Fruit fly (Drosophila melanogaster): ENCODE results near the gene mrva.
A peak's percentile ranks its signal among the peaks of the same experiment; 100 is the strongest.

mrva gene

DNA sequence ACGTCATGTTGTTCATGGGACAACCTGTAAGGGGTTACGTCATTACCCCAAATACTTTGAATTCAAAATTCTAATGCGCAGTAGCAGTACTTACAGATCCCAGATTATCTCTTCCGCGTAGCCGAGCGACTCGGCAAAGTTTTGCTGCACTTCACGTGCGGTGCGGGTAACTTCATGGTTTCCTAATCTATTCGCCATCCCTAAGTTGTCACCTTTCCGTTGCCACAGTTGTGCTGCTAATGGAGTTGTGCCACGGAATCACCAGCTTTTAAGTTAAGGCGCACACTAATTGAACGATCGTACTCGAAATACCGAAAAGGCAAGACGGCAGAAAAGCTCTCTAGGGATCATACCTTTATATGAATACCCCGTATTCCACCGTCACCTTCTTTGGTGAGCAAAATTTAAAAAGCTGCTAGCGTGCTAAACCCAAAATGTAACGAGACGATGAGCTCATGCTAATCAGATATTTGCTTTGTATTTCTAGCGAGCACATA, 31.2 kb upstream of the mrva start, which contains the start of gene pst:
Gene pst (minus strand): TSS at position 437 of the 497 bp plus-strand sequence.
- TF ChIP-seq pan (optimal IDR thresholded peaks at IDR 0.05) (no peak), psq (optimal IDR thresholded peaks at IDR 0.05) (no peak), CG8478 (optimal IDR thresholded peaks at IDR 0.05) (no peak), EcR (GFP tag; optimal IDR thresholded peaks at IDR 0.05) (no peak), Dll (optimal IDR thresholded peaks at IDR 0.05) (no peak), usp (GFP tag; optimal IDR thresholded peaks at IDR 0.05) (no peak)

DNA sequence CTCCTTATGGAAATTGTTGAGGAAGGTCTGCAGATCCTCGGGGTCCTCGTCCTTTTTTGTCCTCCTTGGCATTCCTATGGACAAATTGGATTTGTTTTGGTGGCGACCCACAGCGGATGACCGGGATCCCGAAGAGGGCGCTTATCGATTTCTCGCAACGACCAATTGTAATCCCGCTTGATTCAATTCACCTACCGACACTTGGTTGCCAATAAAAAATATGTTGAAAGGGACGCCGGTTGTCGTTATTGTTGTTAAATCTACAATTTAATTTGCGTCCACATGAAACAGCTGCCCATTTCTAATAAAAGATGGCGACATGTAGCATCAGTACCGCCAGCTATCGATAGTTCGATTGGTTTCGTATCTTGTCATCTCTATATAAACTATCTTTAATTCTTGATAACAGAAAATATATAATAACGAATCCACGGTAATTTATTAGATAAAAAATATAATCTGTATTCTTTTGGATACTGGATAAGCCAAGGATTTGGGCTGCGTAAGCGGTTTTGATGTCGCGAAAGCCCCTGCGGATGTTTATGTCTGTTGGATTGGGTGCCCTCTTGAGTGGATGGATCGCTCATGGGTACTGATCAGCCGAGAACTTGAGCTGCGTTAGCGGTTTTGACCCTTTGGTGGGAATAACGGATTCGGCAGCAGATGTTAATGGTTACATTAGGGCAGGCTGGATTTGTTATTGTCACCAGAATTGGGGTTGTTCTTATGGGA, 27.9 kb upstream of the mrva start, which contains the start of gene CTCF:
Gene CTCF (minus strand): TSS at position 328 of the 732 bp plus-strand sequence.
- TF ChIP-seq pan (optimal IDR thresholded peaks at IDR 0.05): no peak
- TF ChIP-seq Dll (optimal IDR thresholded peaks at IDR 0.05): no peak
- no peak for TF ChIP-seq CG8478 (optimal IDR thresholded peaks at IDR 0.05)
- no peak for TF ChIP-seq psq (optimal IDR thresholded peaks at IDR 0.05)
- no peak for TF ChIP-seq EcR (GFP tag; optimal IDR thresholded peaks at IDR 0.05)
- TF ChIP-seq usp (GFP tag; optimal IDR thresholded peaks at IDR 0.05): no peak

dm6 chr3L:7349311-7349710, 20.7 kb upstream of the mrva start:
- TF ChIP-seq pan (optimal IDR thresholded peaks at IDR 0.05) (no peak), Dll (optimal IDR thresholded peaks at IDR 0.05) (no peak), EcR (GFP tag; optimal IDR thresholded peaks at IDR 0.05) (no peak), psq (optimal IDR thresholded peaks at IDR 0.05) (no peak), usp (GFP tag; optimal IDR thresholded peaks at IDR 0.05) (no peak), CG8478 (optimal IDR thresholded peaks at IDR 0.05) (no peak)

DNA sequence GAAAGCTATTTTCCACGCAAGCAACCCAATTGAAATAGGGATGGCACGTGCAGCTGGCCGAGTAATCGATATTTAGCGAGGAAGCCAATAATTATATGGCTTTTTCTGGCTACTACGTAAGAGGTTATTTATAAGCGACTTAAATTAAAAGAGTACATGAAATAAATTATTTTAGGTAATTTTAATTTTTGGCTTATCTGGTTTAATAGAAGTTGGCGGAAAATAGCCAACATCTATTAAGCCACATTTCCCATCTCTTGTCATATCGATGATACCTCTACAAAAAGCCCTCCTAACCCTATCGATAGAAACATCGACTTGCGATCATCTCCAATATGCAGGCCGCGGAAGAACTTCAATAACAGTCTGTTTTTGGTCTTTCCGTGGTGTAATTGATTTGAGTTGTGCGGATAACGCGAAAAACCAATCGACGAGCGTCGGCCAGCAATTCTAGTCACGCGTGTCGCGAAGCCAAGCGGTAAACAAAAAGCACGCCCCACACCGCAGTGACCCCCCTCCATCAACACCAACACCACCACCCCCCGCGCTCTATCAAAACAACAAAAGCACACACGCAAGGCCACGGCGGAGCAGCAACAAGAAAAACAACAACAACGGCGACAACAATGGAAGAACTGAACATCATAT, 19.5 kb upstream of the mrva start, which contains the start of the genes Srp19 and qm:
Gene Srp19 (minus strand): TSS at position 51 of the 648 bp plus-strand sequence.
Gene qm (plus strand): TSS at position 330 of the 648 bp plus-strand sequence.
- TF ChIP-seq psq (optimal IDR thresholded peaks at IDR 0.05) (no peak), EcR (GFP tag; optimal IDR thresholded peaks at IDR 0.05) (no peak), Dll (optimal IDR thresholded peaks at IDR 0.05) (no peak), usp (GFP tag; optimal IDR thresholded peaks at IDR 0.05) (no peak), pan (optimal IDR thresholded peaks at IDR 0.05) (no peak), CG8478 (optimal IDR thresholded peaks at IDR 0.05) (no peak)

dm6 chr3L:7346951-7347350, 18.3 kb upstream of the mrva start, which contains the start of gene CG14834:
Gene CG14834, minus strand, starts transcription at chr3L:7347123.
- no peak for TF ChIP-seq Dll (optimal IDR thresholded peaks at IDR 0.05)
- no peak for TF ChIP-seq EcR (GFP tag; optimal IDR thresholded peaks at IDR 0.05)
- TF ChIP-seq psq (optimal IDR thresholded peaks at IDR 0.05): no peak
- no peak for TF ChIP-seq usp (GFP tag; optimal IDR thresholded peaks at IDR 0.05)
- TF ChIP-seq pan (optimal IDR thresholded peaks at IDR 0.05): no peak
- TF ChIP-seq CG8478 (optimal IDR thresholded peaks at IDR 0.05): no peak

DNA sequence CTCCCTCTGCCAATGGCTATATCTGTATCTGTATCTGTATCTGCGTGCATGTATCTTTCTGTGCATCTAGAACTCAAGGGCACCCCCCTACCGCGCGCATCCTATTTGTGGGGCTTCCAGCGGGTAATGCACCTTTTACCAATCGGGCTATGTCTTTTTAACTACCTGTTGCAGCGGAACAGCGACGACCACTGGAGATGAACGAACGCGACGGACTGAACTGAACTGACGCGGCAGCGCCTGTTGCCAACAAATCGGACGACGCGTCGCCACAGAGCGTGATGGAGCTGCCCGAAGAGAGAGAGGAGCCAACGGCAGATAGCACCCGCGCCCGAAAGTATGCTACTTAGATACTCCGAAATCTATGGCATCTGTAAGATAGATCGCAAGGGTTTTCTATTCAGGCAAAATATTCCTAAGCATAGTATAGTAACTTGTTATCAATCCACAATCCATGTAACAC, 16.4 kb upstream of the mrva start, which contains the start of gene Cln7:
Gene Cln7 (minus strand): TSS at position 219 of the 463 bp plus-strand sequence.
- peak; percentile 12 for TF ChIP-seq Dll (optimal IDR thresholded peaks at IDR 0.05)
- no peak for TF ChIP-seq CG8478 (optimal IDR thresholded peaks at IDR 0.05)

DNA sequence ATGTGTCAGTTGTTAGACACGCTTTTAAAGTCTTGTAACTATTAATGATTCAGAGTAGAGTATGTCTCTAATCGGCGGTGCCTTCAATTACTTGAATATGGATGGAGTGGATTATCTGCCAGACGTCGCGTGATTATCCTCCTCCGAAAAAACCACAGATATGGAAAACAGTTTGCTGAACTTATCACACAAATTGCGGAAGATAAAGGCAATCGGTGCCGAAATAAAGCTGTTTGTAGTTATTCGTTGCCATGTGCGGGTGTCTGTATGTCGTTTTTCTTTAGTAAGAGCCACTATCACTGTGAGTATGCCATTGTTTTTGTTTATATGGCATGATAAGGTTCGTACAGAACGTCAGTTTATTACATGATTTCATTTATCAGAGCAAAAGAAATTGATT, 15.4 kb upstream of the mrva start:
- no peak for TF ChIP-seq usp (GFP tag; optimal IDR thresholded peaks at IDR 0.05)
- no peak for TF ChIP-seq psq (optimal IDR thresholded peaks at IDR 0.05)
- TF ChIP-seq Dll (optimal IDR thresholded peaks at IDR 0.05): no peak
- no peak for TF ChIP-seq EcR (GFP tag; optimal IDR thresholded peaks at IDR 0.05)
- no peak for TF ChIP-seq CG8478 (optimal IDR thresholded peaks at IDR 0.05)
- TF ChIP-seq pan (optimal IDR thresholded peaks at IDR 0.05): no peak

DNA sequence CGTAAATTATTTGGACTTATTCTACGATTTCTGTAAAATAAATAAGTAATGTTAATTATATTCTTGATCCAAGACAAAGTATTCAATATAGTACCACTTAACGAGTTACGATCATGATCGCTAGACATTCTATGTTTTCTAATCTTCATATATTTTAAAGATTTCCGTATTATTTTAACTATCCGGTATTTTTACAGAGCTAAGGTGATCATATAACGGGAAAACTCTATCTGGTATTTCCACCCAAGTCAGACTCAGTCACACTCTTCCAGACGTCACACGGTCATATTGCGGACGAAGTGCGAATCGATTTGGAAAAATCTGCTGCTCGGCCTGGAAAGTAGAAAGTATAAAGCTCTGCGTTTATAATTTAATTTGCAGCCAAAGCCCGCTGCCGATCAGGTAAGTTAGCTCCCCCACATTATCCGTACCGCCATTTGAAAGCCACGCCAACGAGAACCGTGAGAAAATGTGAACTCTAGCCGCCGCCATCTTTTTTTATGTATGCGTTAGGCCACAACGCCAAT, 10.6 kb upstream of the mrva start, which contains the start of the genes lark and eco:
Gene lark (plus strand): TSS at position 51 of the 527 bp plus-strand sequence.
Gene eco (minus strand): TSS at position 125 of the 527 bp plus-strand sequence.
- TF ChIP-seq usp (GFP tag; optimal IDR thresholded peaks at IDR 0.05) (no peak), CG8478 (optimal IDR thresholded peaks at IDR 0.05) (no peak), Dll (optimal IDR thresholded peaks at IDR 0.05) (no peak), EcR (GFP tag; optimal IDR thresholded peaks at IDR 0.05) (no peak), pan (optimal IDR thresholded peaks at IDR 0.05) (no peak), psq (optimal IDR thresholded peaks at IDR 0.05) (no peak)

DNA sequence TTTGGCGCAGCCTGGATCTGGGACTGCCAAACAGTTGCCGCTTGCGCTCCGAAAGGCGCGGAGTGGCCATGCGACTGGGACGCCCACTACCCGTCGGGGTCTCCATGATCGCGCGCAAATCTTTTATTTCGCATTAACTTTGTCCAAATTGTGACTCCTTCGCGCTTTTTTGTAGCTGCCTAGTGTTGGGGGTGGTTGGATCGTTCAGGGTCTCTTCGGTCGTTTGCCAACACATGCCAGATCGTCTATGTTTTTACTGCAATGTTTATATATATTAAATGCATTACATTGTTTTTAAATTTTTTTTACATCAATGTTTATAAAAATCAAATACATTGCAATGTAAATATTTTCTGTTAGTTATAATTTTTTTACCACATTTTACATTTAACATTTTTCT, 10.1 kb upstream of the mrva start:
- TF ChIP-seq CG8478 (optimal IDR thresholded peaks at IDR 0.05): no peak

dm6 chr3L:7334990-7335389, 6.3 kb upstream of the mrva start, which contains the start of the genes wrm1 and wrm2:
Gene wrm1, minus strand, starts transcription at chr3L:7335226.
Gene wrm2, minus strand, starts transcription at chr3L:7335226.
- no peak for TF ChIP-seq CG8478 (optimal IDR thresholded peaks at IDR 0.05)
- TF ChIP-seq EcR (GFP tag; optimal IDR thresholded peaks at IDR 0.05): no peak
- no peak for TF ChIP-seq psq (optimal IDR thresholded peaks at IDR 0.05)
- TF ChIP-seq pan (optimal IDR thresholded peaks at IDR 0.05): no peak
- TF ChIP-seq usp (GFP tag; optimal IDR thresholded peaks at IDR 0.05): no peak
- TF ChIP-seq Dll (optimal IDR thresholded peaks at IDR 0.05): no peak

- TF ChIP-seq Dll (optimal IDR thresholded peaks at IDR 0.05) (no peak), EcR (GFP tag; optimal IDR thresholded peaks at IDR 0.05) (no peak), psq (optimal IDR thresholded peaks at IDR 0.05) (no peak), CG8478 (optimal IDR thresholded peaks at IDR 0.05) (no peak), pan (optimal IDR thresholded peaks at IDR 0.05) (no peak), usp (GFP tag; optimal IDR thresholded peaks at IDR 0.05) (no peak)
Measured at dm6 chr3L:7326676-7327075, 2.0 kb downstream of the mrva start.
